Worm (Caenorhabditis elegans): ENCODE results near the gene hlh-11.

DNA sequence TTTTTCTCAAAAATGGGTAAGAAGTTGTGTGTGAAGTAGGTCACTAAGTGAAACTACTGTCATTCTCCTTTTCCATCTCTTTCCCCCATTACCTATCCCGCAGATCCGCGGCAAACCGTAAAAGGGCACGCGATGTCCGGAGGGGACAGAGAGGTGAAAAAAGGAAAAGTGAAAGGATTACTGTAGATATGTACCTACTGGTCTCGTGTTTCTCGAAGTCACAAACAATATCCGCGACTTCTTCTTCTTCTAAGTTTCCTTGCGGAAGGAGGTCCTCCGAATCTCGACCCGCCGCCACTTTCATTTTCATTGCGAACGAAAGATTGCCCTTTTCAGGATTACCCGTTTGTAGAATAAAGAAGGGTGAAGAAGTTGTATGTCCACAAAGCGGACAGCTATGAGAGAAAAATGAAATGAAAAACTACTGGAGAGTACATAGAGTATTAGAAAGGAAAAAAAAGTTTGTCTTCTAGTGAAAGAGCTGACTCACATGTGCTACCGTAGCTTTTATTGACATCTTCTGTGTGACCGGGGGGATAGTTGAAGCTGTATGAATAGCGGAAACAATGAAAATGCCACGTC is 27.0 kb downstream of the hlh-11 start:
- TF ChIP-seq pat-9 (tag; optimal IDR thresholded peaks at IDR 0.05) (no peak), hlh-30 (tag; optimal IDR thresholded peaks at IDR 0.05; ENCODE audit: insufficient read depth) (no peak), pag-3 (tag; optimal IDR thresholded peaks at IDR 0.05; ENCODE audit: borderline replicate concordance) (no peak)
